Worm (Caenorhabditis elegans): ENCODE results near the gene T07A9.12.

- no peak for TF ChIP-seq ets-7 (tag; optimal IDR thresholded peaks at IDR 0.05)
- no peak for TF ChIP-seq flt-1 (GFP tag; IDR thresholded peaks at IDR 0.05)
- no peak for TF ChIP-seq ceh-13 (GFP tag; optimal IDR thresholded peaks at IDR 0.05)
- TF ChIP-seq ama-1 (optimal IDR thresholded peaks at IDR 0.05): no peak
- no peak for TF ChIP-seq sea-1 (GFP tag; conservative IDR thresholded peaks at IDR 0.05)
- no peak for TF ChIP-seq tbx-37 (GFP tag; conservative IDR thresholded peaks at IDR 0.05)
- TF ChIP-seq B0310.2 (tag; optimal IDR thresholded peaks at IDR 0.05): no peak
- no peak for TF ChIP-seq scrt-1 (GFP tag; IDR thresholded peaks at IDR 0.05)
- no peak for TF ChIP-seq ceh-36 (tag; optimal IDR thresholded peaks at IDR 0.05)
Observed at ce11 chrIV:364983-365382, 45.7 kb upstream of the T07A9.12 start.

Data from whole organism, early embryonic.